Worm (Caenorhabditis elegans): ENCODE measurements around the gene F58H7.1.

- TF ChIP-seq lin-15B (tag; optimal IDR thresholded peaks at IDR 0.05) (no peak), snpc-4 (tag; optimal IDR thresholded peaks at IDR 0.05) (no peak), rnt-1 (tag; optimal IDR thresholded peaks at IDR 0.05) (no peak)
Observed at ce11 chrIV:953136-953535, 17.5 kb upstream of the F58H7.1 start.
